Fruit fly (Drosophila melanogaster) whole organism, embryonic: ENCODE results near the gene dpr20.

Experiments used
- Antp ChIP-seq: fragments of 200-800 bp; sonication (Bioruptor generic); optimal IDR thresholded peaks from 3 replicates; lab custom pipeline; 2016; ENCODE audit warnings: missing biosample characterization, missing genetic modification characterization
- Atf-2 ChIP-seq: fragments of 200-800 bp; sonication (Bioruptor generic); optimal IDR thresholded peaks from 2 replicates; lab custom pipeline; 2016; ENCODE audit warnings: missing biosample characterization, missing genetic modification characterization
- B-H1 ChIP-seq: fragments of 200-800 bp; sonication (Bioruptor generic); IDR thresholded peaks from 3 replicates; pipeline ENCODE4 v1.3.6; 2022; ENCODE audit warnings: missing biosample characterization, missing genetic modification characterization
- C15 ChIP-seq: fragments of 200-800 bp; sonication (Bioruptor generic); IDR thresholded peaks from 3 replicates; pipeline ENCODE4 v1.3.6; 2022; ENCODE audit warnings: missing biosample characterization, missing genetic modification characterization
- CG12155 ChIP-seq: fragments of 200-800 bp; sonication (Bioruptor generic); optimal IDR thresholded peaks from 3 replicates; lab custom pipeline; 2016; ENCODE audit warnings: missing biosample characterization, missing genetic modification characterization
- CG12236 ChIP-seq: fragments of 200-800 bp; sonication (Bioruptor generic); optimal IDR thresholded peaks from 2 replicates; lab custom pipeline; 2016; ENCODE audit warnings: missing biosample characterization, missing genetic modification characterization
- CG12659 ChIP-seq: fragments of 200-800 bp; sonication (Bioruptor generic); optimal IDR thresholded peaks from 3 replicates; lab custom pipeline; 2017; ENCODE audit warnings: mild to moderate bottlenecking, missing biosample characterization, missing genetic modification reagents, missing genetic modification characterization
- CG12942 ChIP-seq: fragments of 200-800 bp; sonication (Bioruptor generic); optimal IDR thresholded peaks from 3 replicates; lab custom pipeline; 2016; ENCODE audit warnings: missing biosample characterization, missing genetic modification characterization
- CG14860 ChIP-seq: fragments of 200-800 bp; sonication (Bioruptor generic); IDR thresholded peaks from 3 replicates; pipeline ENCODE4 v1.3.6; 2022; ENCODE audit warnings: missing biosample characterization, missing genetic modification characterization; ENCODE audit not compliant: partially characterized antibody
- CG1647 ChIP-seq: fragments of 200-800 bp; sonication (Bioruptor generic); optimal IDR thresholded peaks from 3 replicates; lab custom pipeline; 2016; ENCODE audit warnings: missing biosample characterization, missing genetic modification characterization
- CG16813 ChIP-seq: fragments of 200-800 bp; sonication (Bioruptor generic); IDR thresholded peaks from 3 replicates; pipeline ENCODE4 v1.3.6; 2022; ENCODE audit warnings: missing biosample characterization, missing genetic modification characterization; ENCODE audit not compliant: partially characterized antibody
- CG17328 ChIP-seq: fragments of 200-800 bp; sonication (Bioruptor generic); IDR thresholded peaks from 2 replicates; pipeline ENCODE4 v1.3.6; 2022; ENCODE audit warnings: missing biosample characterization, missing genetic modification characterization
- CG17829 ChIP-seq: fragments of 200-800 bp; optimal IDR thresholded peaks from 2 replicates; lab custom pipeline; 2019; ENCODE audit warnings: missing biosample characterization, mild to moderate bottlenecking, missing genetic modification characterization, moderate library complexity
- CG2712 ChIP-seq: fragments of 200-800 bp; optimal IDR thresholded peaks from 3 replicates; lab custom pipeline; 2019; ENCODE audit warnings: missing biosample characterization, mild to moderate bottlenecking, missing genetic modification characterization, moderate library complexity
- CG3726 ChIP-seq: fragments of 200-800 bp; sonication (Bioruptor generic); IDR thresholded peaks from 3 replicates; pipeline ENCODE4, ENCODE4 v1.3.6; 2022; ENCODE audit warnings: missing biosample characterization, missing genetic modification characterization
- CG3995 ChIP-seq: fragments of 200-800 bp; sonication (Bioruptor generic); optimal IDR thresholded peaks from 3 replicates; lab custom pipeline; 2016; ENCODE audit warnings: missing biosample characterization, missing genetic modification characterization
- CG4820 ChIP-seq: fragments of 200-800 bp; sonication (Bioruptor generic); optimal IDR thresholded peaks from 3 replicates; lab custom pipeline; 2016; ENCODE audit warnings: missing biosample characterization, missing genetic modification characterization
- CG5245 ChIP-seq: fragments of 200-800 bp; sonication (Bioruptor generic); optimal IDR thresholded peaks from 3 replicates; lab custom pipeline; 2016; ENCODE audit warnings: missing biosample characterization, missing genetic modification characterization
- CG6654 ChIP-seq: fragments of 200-800 bp; sonication (Bioruptor generic); optimal IDR thresholded peaks from 2 replicates; lab custom pipeline; 2017; ENCODE audit warnings: missing biosample characterization, mild to moderate bottlenecking, missing genetic modification characterization
- CG7271 ChIP-seq: fragments of 200-800 bp; sonication (Bioruptor generic); optimal IDR thresholded peaks from 2 replicates; lab custom pipeline; 2018; ENCODE audit warnings: missing biosample characterization, mild to moderate bottlenecking, missing genetic modification characterization, moderate library complexity
- CG7745 ChIP-seq: fragments of 200-800 bp; sonication (Bioruptor generic); optimal IDR thresholded peaks from 2 replicates; lab custom pipeline; 2018; ENCODE audit warnings: missing biosample characterization, mild to moderate bottlenecking, missing genetic modification characterization, moderate library complexity
- CG9609 ChIP-seq: fragments of 200-800 bp; sonication (Bioruptor generic); optimal IDR thresholded peaks from 3 replicates; lab custom pipeline; 2016; ENCODE audit warnings: missing biosample characterization, missing genetic modification characterization
- CkIIα-i1 ChIP-seq: fragments of 200-800 bp; sonication (Bioruptor generic); IDR thresholded peaks from 2 replicates; pipeline ENCODE4 v1.3.6; 2022; ENCODE audit warnings: missing biosample characterization, missing genetic modification characterization
- Gsc ChIP-seq: fragments of 200-800 bp; sonication (Bioruptor generic); IDR thresholded peaks from 2 replicates; pipeline ENCODE4 v1.3.6; 2022; ENCODE audit warnings: missing biosample characterization, missing genetic modification characterization
- HmgZ ChIP-seq: fragments of 200-800 bp; sonication (Bioruptor generic); optimal IDR thresholded peaks from 2 replicates; lab custom pipeline; 2018; ENCODE audit warnings: missing biosample characterization, mild to moderate bottlenecking, missing genetic modification characterization
- Hr3 ChIP-seq: fragments of 200-800 bp; sonication (Bioruptor generic); optimal IDR thresholded peaks from 3 replicates; lab custom pipeline; 2016; ENCODE audit warnings: missing biosample characterization, missing genetic modification characterization
- MBD-R2 ChIP-seq: fragments of 200-800 bp; sonication (Bioruptor generic); IDR thresholded peaks from 2 replicates; pipeline ENCODE4 v1.3.6; 2022; ENCODE audit warnings: missing biosample characterization, missing genetic modification characterization
- Med ChIP-seq: fragments of 200-800 bp; sonication (Bioruptor generic); peaks from one replicate; lab custom pipeline; 2016; ENCODE audit warnings: missing biosample characterization, missing genetic modification characterization, mild to moderate bottlenecking, inconsistent platforms, moderate library complexity
- Myb ChIP-seq: fragments of 200-800 bp; sonication (Bioruptor generic); optimal IDR thresholded peaks from 2 replicates; lab custom pipeline; 2016; ENCODE audit warnings: missing biosample characterization, missing genetic modification characterization
- NFAT ChIP-seq: fragments of 200-800 bp; sonication (Bioruptor generic); IDR thresholded peaks from 2 replicates; pipeline ENCODE4 v1.3.6; 2022; ENCODE audit warnings: missing biosample characterization, missing genetic modification characterization
- Xbp1 ChIP-seq: fragments of 200-800 bp; sonication (Bioruptor generic); optimal IDR thresholded peaks from 3 replicates; lab custom pipeline; 2016; ENCODE audit warnings: missing biosample characterization, mild to moderate bottlenecking, missing genetic modification characterization
- al ChIP-seq: fragments of 200-800 bp; sonication (Bioruptor generic); IDR thresholded peaks from 2 replicates; pipeline ENCODE4 v1.3.6; 2022; ENCODE audit warnings: missing biosample characterization, missing genetic modification characterization
- ash1 ChIP-seq: fragments of 200-800 bp; sonication (Bioruptor generic); optimal IDR thresholded peaks from 2 replicates; lab custom pipeline; 2018; ENCODE audit warnings: missing biosample characterization, mild to moderate bottlenecking, missing genetic modification characterization
- cg ChIP-seq: fragments of 200-800 bp; sonication (Bioruptor generic); optimal IDR thresholded peaks from 3 replicates; lab custom pipeline; 2019; ENCODE audit warnings: missing biosample characterization, mild to moderate bottlenecking, missing genetic modification characterization, moderate library complexity
- croc ChIP-seq: fragments of 200-800 bp; sonication (Bioruptor generic); conservative IDR thresholded peaks from 3 replicates; pipeline ENCODE4 v1.3.6; 2022; ENCODE audit warnings: missing biosample characterization, missing genetic modification characterization
- gem ChIP-seq: fragments of 200-800 bp; sonication (Bioruptor generic); optimal IDR thresholded peaks from 2 replicates; lab custom pipeline; 2019; ENCODE audit warnings: missing biosample characterization, mild to moderate bottlenecking, missing genetic modification characterization, moderate library complexity
- gro ChIP-seq: fragments of 200-800 bp; sonication (Bioruptor generic); optimal IDR thresholded peaks from 2 replicates; lab custom pipeline; 2016; ENCODE audit warnings: missing biosample characterization, missing genetic modification characterization
- jing ChIP-seq: fragments of 200-800 bp; sonication (Bioruptor generic); optimal IDR thresholded peaks from 2 replicates; lab custom pipeline; 2018; ENCODE audit warnings: missing biosample characterization, mild to moderate bottlenecking, missing genetic modification characterization
- jumu ChIP-seq: fragments of 200-800 bp; sonication (Bioruptor generic); optimal IDR thresholded peaks from 3 replicates; lab custom pipeline; 2016; ENCODE audit warnings: missing biosample characterization, missing genetic modification characterization
- kay ChIP-seq: fragments of 200-800 bp; sonication (Bioruptor generic); optimal IDR thresholded peaks from 2 replicates; lab custom pipeline; 2016; ENCODE audit warnings: missing biosample characterization, missing genetic modification characterization
- lab ChIP-seq: fragments of 200-800 bp; sonication (Bioruptor generic); optimal IDR thresholded peaks from 3 replicates; lab custom pipeline; 2017; ENCODE audit warnings: missing biosample characterization, missing genetic modification characterization, mild to moderate bottlenecking, moderate library complexity, missing genetic modification reagents
- mam ChIP-seq: fragments of 200-800 bp; sonication (Bioruptor generic); optimal IDR thresholded peaks from 3 replicates; lab custom pipeline; 2016; ENCODE audit warnings: missing biosample characterization, missing genetic modification characterization
- peb ChIP-seq: fragments of 200-800 bp; sonication (Bioruptor generic); IDR thresholded peaks from 2 replicates; pipeline ENCODE4 v1.3.6; 2022; ENCODE audit warnings: missing biosample characterization, missing genetic modification characterization
- pfk ChIP-seq: fragments of 200-800 bp; sonication (Bioruptor generic); optimal IDR thresholded peaks from 2 replicates; lab custom pipeline; 2018; ENCODE audit warnings: missing biosample characterization, mild to moderate bottlenecking, missing genetic modification characterization, moderate library complexity
- run ChIP-seq: fragments of 200-800 bp; sonication (Bioruptor generic); optimal IDR thresholded peaks from 3 replicates; lab custom pipeline; 2018; ENCODE audit warnings: missing biosample characterization, mild to moderate bottlenecking, missing genetic modification characterization
- sim ChIP-seq: fragments of 200-800 bp; sonication (Bioruptor generic); IDR thresholded peaks from 2 replicates; pipeline ENCODE4 v1.3.6; 2022; ENCODE audit warnings: missing biosample characterization, missing genetic modification characterization
- sima ChIP-seq: fragments of 200-800 bp; sonication (Bioruptor generic); optimal IDR thresholded peaks from 2 replicates; lab custom pipeline; 2016; ENCODE audit warnings: missing biosample characterization, missing genetic modification characterization
- slp2 ChIP-seq: fragments of 200-800 bp; sonication (Bioruptor generic); optimal IDR thresholded peaks from 2 replicates; lab custom pipeline; 2016; ENCODE audit warnings: missing biosample characterization, missing genetic modification characterization
- twi ChIP-seq: fragments of 200-800 bp; optimal IDR thresholded peaks from 2 replicates; lab custom pipeline; 2019; ENCODE audit warnings: missing biosample characterization, mild to moderate bottlenecking, missing genetic modification characterization, moderate library complexity
- z ChIP-seq: fragments of 200-800 bp; sonication (Bioruptor generic); IDR thresholded peaks from 3 replicates; pipeline ENCODE4 v1.3.6; 2022; ENCODE audit warnings: missing biosample characterization, missing genetic modification characterization

dpr20 gene

dm6 chr3L:837552-838187 is 19.4 kb downstream of the dpr20 start, which contains the start of the genes CG13901 and CG13887 (continued):
- TF ChIP-seq Med (GFP tag; lab: Kevin White, UChicago) (peak; percentile 97), CG16813 (GFP tag; lab: Robert Waterston, UW) (0 out of 3 replicates have a peak, but pooled peaks have one; percentile 32), gro (GFP tag; lab: Kevin White, UChicago) (peak; percentile 95), croc (peak; percentile 81), CG12942 (GFP tag; lab: Kevin White, UChicago) (peak; percentile 90), CG7745 (tag; lab: Kevin White, UChicago) (no peak), pfk (peak; percentile 26), NFAT (GFP tag; lab: Robert Waterston, UW) (peak; percentile 82), Antp (peak; percentile 90), z (no peak), Atf-2 (GFP tag; lab: Kevin White, UChicago) (peak; percentile 90), CG12236 (peak; percentile 75), CG17328 (GFP tag; lab: Robert Waterston, UW) (peak; percentile 84), CG12659 (peak; percentile 96), CG3995 (GFP tag; lab: Kevin White, UChicago) (peak; percentile 87), CG3726 (GFP tag; lab: Robert Waterston, UW) (peak; percentile 68; the same call in 1 of the 3 replicates), CG14860 (GFP tag; lab: Robert Waterston, UW) (no peak), CG7271 (tag; lab: Kevin White, UChicago) (peak; percentile 78), run (peak; percentile 67), CG12155 (peak; percentile 91), CG6654 (GFP tag; lab: Kevin White, UChicago) (peak; percentile 45), jing (GFP tag; lab: Kevin White, UChicago) (no peak), C15 (GFP tag; lab: Robert Waterston, UW) (peak; percentile 67; the same call in 1 of the 3 replicates), al (GFP tag; lab: Robert Waterston, UW) (peak; percentile 83), sima (peak; percentile 7), peb (GFP tag; lab: Robert Waterston, UW) (peak; percentile 65; the same call in 1 of the 2 replicates), jumu (GFP tag; lab: Kevin White, UChicago) (peak; percentile 92), MBD-R2 (GFP tag; lab: Robert Waterston, UW) (peak; percentile 94), Xbp1 (GFP tag; lab: Kevin White, UChicago) (peak; percentile 97), CG1647 (GFP tag; lab: Kevin White, UChicago) (peak; percentile 88), B-H1 (GFP tag; lab: Robert Waterston, UW) (peak; percentile 80), CG2712 (tag; lab: Kevin White, UChicago) (peak; percentile 92), gem (tag; lab: Kevin White, UChicago) (peak; percentile 93), slp2 (GFP tag; lab: Kevin White, UChicago) (peak; percentile 93), Gsc (GFP tag; lab: Robert Waterston, UW) (no peak; the same call in 1 of the 2 replicates), CG4820 (GFP tag; lab: Kevin White, UChicago) (peak; percentile 91), cg (GFP tag; lab: Kevin White, UChicago) (no peak), lab (GFP tag; lab: Kevin White, UChicago) (peak; percentile 94), sim (GFP tag; lab: Robert Waterston, UW) (no peak; the same call in 1 of the 2 replicates), CG9609 (peak; percentile 95), Hr3 (GFP tag; lab: Kevin White, UChicago) (peak; percentile 93), CkIIα-i1 (GFP tag; lab: Robert Waterston, UW) (no peak), twi (tag; lab: Kevin White, UChicago) (peak; percentile 83), HmgZ (tag; lab: Kevin White, UChicago) (peak; percentile 97), ash1 (peak; percentile 33), CG5245 (peak; percentile 72), mam (GFP tag; lab: Kevin White, UChicago) (peak; percentile 96), kay (GFP tag; lab: Kevin White, UChicago) (peak; percentile 94), CG17829 (tag; lab: Kevin White, UChicago) (peak; percentile 96), Myb (peak; percentile 78)
